Worm (Caenorhabditis elegans) whole organism, late embryonic: ENCODE measurements around the gene cyn-11.

Experiments used
- C08G9.2 ChIP-seq: sonication (generic microtip); optimal IDR thresholded peaks from 2 replicates; lab custom pipeline; 2016; ENCODE audit warnings: mild to moderate bottlenecking, missing genetic modification characterization, moderate library complexity, missing compliant biosample characterization
- F13H6.1 ChIP-seq: sonication (generic microtip); optimal IDR thresholded peaks from 2 replicates; lab custom pipeline; 2016; ENCODE audit warnings: missing genetic modification characterization, missing compliant biosample characterization
- K02D7.2 ChIP-seq: sonication (generic microtip); optimal IDR thresholded peaks from 2 replicates; lab custom pipeline; 2017; ENCODE audit warnings: mild to moderate bottlenecking, missing genetic modification characterization, missing compliant biosample characterization
- T23F11.4 ChIP-seq: fragments of 200-800 bp; sonication (Bioruptor generic); optimal IDR thresholded peaks from 2 replicates; lab custom pipeline; 2018; ENCODE audit warnings: mild to moderate bottlenecking, missing genetic modification characterization, missing compliant biosample characterization
- Y22D7AL.16 ChIP-seq: sonication (generic microtip); optimal IDR thresholded peaks from 2 replicates; lab custom pipeline; 2016; ENCODE audit warnings: missing genetic modification characterization, missing compliant biosample characterization
- ahr-1 ChIP-seq: sonication (generic microtip); optimal IDR thresholded peaks from 2 replicates; lab custom pipeline; 2016; ENCODE audit warnings: missing genetic modification characterization, missing compliant biosample characterization
- ama-1 ChIP-seq: fragments of 150-350 bp; optimal IDR thresholded peaks from 2 replicates; lab custom pipeline; 2014
- ceh-14 ChIP-seq: sonication (generic microtip); optimal IDR thresholded peaks from 2 replicates; lab custom pipeline; 2016; ENCODE audit warnings: missing genotype, missing genetic modification characterization, missing compliant biosample characterization
- ceh-18 ChIP-seq: sonication (generic microtip); optimal IDR thresholded peaks from 2 replicates; lab custom pipeline; 2016; ENCODE audit warnings: missing genetic modification characterization, missing compliant biosample characterization
- ceh-19 ChIP-seq: fragments of 200-800 bp; sonication (Bioruptor generic); optimal IDR thresholded peaks from 2 replicates; lab custom pipeline; 2018; ENCODE audit warnings: mild to moderate bottlenecking, missing genetic modification characterization, missing compliant biosample characterization
- ceh-2 ChIP-seq: sonication (generic microtip); optimal IDR thresholded peaks from 2 replicates; lab custom pipeline; 2016; ENCODE audit warnings: missing genotype, missing genetic modification characterization, missing compliant biosample characterization
- ceh-22 ChIP-seq: sonication (generic microtip); optimal IDR thresholded peaks from 2 replicates; lab custom pipeline; 2017; ENCODE audit warnings: missing biosample characterization, missing genetic modification characterization
- ceh-24 ChIP-seq: sonication (generic microtip); optimal IDR thresholded peaks from 2 replicates; lab custom pipeline; 2016; ENCODE audit warnings: mild to moderate bottlenecking, missing genetic modification characterization, missing compliant biosample characterization
- ceh-31 ChIP-seq: sonication (generic microtip); optimal IDR thresholded peaks from 2 replicates; lab custom pipeline; 2016; ENCODE audit warnings: missing genetic modification characterization, missing compliant biosample characterization
- ceh-6 ChIP-seq: fragments of 200-800 bp; sonication (Bioruptor generic); optimal IDR thresholded peaks from 2 replicates; lab custom pipeline; 2018; ENCODE audit warnings: mild to moderate bottlenecking, missing genetic modification characterization, missing compliant biosample characterization
- che-1 ChIP-seq: sonication (generic microtip); optimal IDR thresholded peaks from 2 replicates; lab custom pipeline; 2016; ENCODE audit warnings: mild to moderate bottlenecking, missing genetic modification characterization, missing compliant biosample characterization
- dmd-4 ChIP-seq: sonication (generic microtip); optimal IDR thresholded peaks from 2 replicates; lab custom pipeline; 2016; ENCODE audit warnings: borderline replicate concordance, missing genetic modification characterization, missing compliant biosample characterization
- dve-1 ChIP-seq: sonication (generic microtip); optimal IDR thresholded peaks from 2 replicates; lab custom pipeline; 2017; ENCODE audit warnings: antibody characterized with exemption, mild to moderate bottlenecking, missing genetic modification characterization, missing compliant biosample characterization
- elt-4 ChIP-seq: sonication (generic microtip); optimal IDR thresholded peaks from 2 replicates; lab custom pipeline; 2016; ENCODE audit warnings: missing genetic modification characterization, missing compliant biosample characterization
- eyg-1 ChIP-seq: sonication (generic microtip); optimal IDR thresholded peaks from 2 replicates; lab custom pipeline; 2016; ENCODE audit warnings: missing genotype, missing genetic modification characterization, missing compliant biosample characterization
- gmeb-2 ChIP-seq: sonication (generic microtip); optimal IDR thresholded peaks from 2 replicates; lab custom pipeline; 2016; ENCODE audit warnings: missing genetic modification characterization, inconsistent platforms, missing compliant biosample characterization
- hlh-13 ChIP-seq: fragments of 200-800 bp; sonication (Bioruptor generic); optimal IDR thresholded peaks from 2 replicates; lab custom pipeline; 2018; ENCODE audit warnings: mild to moderate bottlenecking, missing genetic modification characterization, missing compliant biosample characterization
- hlh-30 ChIP-seq: sonication (generic microtip); optimal IDR thresholded peaks from 2 replicates; lab custom pipeline; 2017; ENCODE audit warnings: antibody characterized with exemption, missing genetic modification characterization, missing compliant biosample characterization; ENCODE audit not compliant: insufficient read depth
- hlh-8 ChIP-seq: sonication (generic microtip); optimal IDR thresholded peaks from 2 replicates; lab custom pipeline; 2016; ENCODE audit warnings: missing genotype, missing genetic modification characterization, missing compliant biosample characterization
- lim-6 ChIP-seq: sonication (generic microtip); optimal IDR thresholded peaks from 2 replicates; lab custom pipeline; 2016; ENCODE audit warnings: missing genetic modification characterization, missing compliant biosample characterization
- madf-2 ChIP-seq: sonication (generic microtip); optimal IDR thresholded peaks from 2 replicates; lab custom pipeline; 2017; ENCODE audit warnings: missing genetic modification characterization, missing compliant biosample characterization
- npax-4 ChIP-seq: sonication (generic microtip); optimal IDR thresholded peaks from 2 replicates; lab custom pipeline; 2016; ENCODE audit warnings: missing genetic modification characterization, missing compliant biosample characterization
- pag-3 ChIP-seq: sonication (generic microtip); optimal IDR thresholded peaks from 2 replicates; lab custom pipeline; 2016; ENCODE audit warnings: missing compliant biosample characterization, missing genetic modification characterization, borderline replicate concordance
- pha-4 ChIP-seq: fragments of 150-350 bp; optimal IDR thresholded peaks from 2 replicates; lab custom pipeline; 2018; ENCODE audit warnings: missing biosample characterization, missing genetic modification reagents, missing genetic modification characterization
- pqm-1 ChIP-seq: sonication (generic microtip); optimal IDR thresholded peaks from 2 replicates; lab custom pipeline; 2016; ENCODE audit warnings: missing genetic modification characterization, missing compliant biosample characterization
- pros-1 ChIP-seq: fragments of 150-350 bp; optimal IDR thresholded peaks from 2 replicates; lab custom pipeline; 2014; ENCODE audit warnings: missing biosample characterization, missing genetic modification reagents, missing genetic modification characterization
- ref-2 ChIP-seq: sonication (generic microtip); optimal IDR thresholded peaks from 2 replicates; lab custom pipeline; 2016; ENCODE audit warnings: missing genetic modification characterization, missing compliant biosample characterization
- rnt-1 ChIP-seq: sonication (generic microtip); optimal IDR thresholded peaks from 2 replicates; lab custom pipeline; 2016; ENCODE audit warnings: missing genetic modification characterization, missing compliant biosample characterization
- sdc-2 ChIP-seq: sonication (generic microtip); optimal IDR thresholded peaks from 2 replicates; lab custom pipeline; 2016; ENCODE audit warnings: missing genotype, missing genetic modification characterization, missing compliant biosample characterization
- tbx-2 ChIP-seq: sonication (generic microtip); optimal IDR thresholded peaks from 2 replicates; lab custom pipeline; 2016; ENCODE audit warnings: missing genetic modification characterization, missing compliant biosample characterization
- ttx-3 ChIP-seq: sonication (generic microtip); optimal IDR thresholded peaks from 2 replicates; lab custom pipeline; 2016; ENCODE audit warnings: missing genetic modification reagents, missing genetic modification characterization, missing compliant biosample characterization
- unc-42 ChIP-seq: sonication (generic microtip); optimal IDR thresholded peaks from 2 replicates; lab custom pipeline; 2016; ENCODE audit warnings: missing genotype, missing genetic modification characterization, missing compliant biosample characterization
- unc-55 ChIP-seq: sonication (generic microtip); optimal IDR thresholded peaks from 2 replicates; lab custom pipeline; 2017; ENCODE audit warnings: missing biosample characterization, missing genetic modification reagents, missing genetic modification characterization
- unc-86 ChIP-seq: sonication (generic microtip); optimal IDR thresholded peaks from 2 replicates; lab custom pipeline; 2016; ENCODE audit warnings: missing genetic modification characterization, missing compliant biosample characterization
- ztf-16 ChIP-seq: sonication (generic microtip); optimal IDR thresholded peaks from 2 replicates; lab custom pipeline; 2017; ENCODE audit warnings: missing genetic modification characterization, missing compliant biosample characterization

The cyn-11 gene

DNA sequence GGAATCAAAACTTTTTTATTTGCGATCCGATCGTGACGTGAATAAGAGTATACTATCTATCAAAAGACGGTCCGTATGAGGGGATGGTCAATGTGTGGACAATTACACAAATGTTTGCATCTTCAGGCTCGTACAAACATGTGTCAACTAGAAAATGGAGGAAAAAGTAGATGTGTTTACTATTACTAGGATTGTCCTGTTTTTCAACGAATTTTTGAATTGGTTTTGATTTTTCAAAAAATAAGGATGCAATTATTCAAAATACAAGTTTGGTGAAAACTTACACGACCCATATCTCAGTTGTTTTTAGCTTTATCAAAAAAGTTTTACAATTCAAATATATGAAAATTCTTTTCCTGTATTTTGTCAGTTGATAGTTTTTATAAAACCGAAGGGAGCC lies 39.2 kb upstream of the cyn-11 start, which contains the start of gene K08F8.7:
Gene K08F8.7, minus strand, starts transcription at position 101 of the 400 bp plus-strand sequence.
- no peak for TF ChIP-seq T23F11.4
- no peak for TF ChIP-seq hlh-13 (GFP tag; lab: Kevin White, UChicago)
- no peak for TF ChIP-seq madf-2
- TF ChIP-seq lim-6 (tag; lab: Kevin White, UChicago), result no peak

DNA sequence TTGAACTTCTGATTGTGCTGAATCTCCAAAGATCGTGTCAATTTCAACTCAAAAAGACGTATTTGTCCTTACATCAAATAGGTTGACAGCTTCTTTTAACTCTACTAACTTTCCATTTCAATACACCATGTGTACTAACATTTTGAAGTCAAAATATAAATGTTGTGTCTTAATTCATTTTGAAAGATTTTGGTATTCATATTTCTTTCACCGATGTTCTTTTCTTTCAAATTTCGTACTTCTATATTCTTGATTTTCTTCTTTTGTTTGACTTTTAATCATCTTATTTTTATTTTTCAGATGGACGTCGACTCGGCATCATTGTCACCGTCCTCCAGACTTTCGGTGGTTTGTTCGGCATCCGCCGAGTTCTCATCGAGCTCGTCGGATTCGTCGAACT lies 35.6 kb upstream of the cyn-11 start, which contains the start of gene atf-2:
Gene atf-2, plus strand, starts transcription at position 301 of the 400 bp plus-strand sequence.
- TF ChIP-seq ceh-2 (tag; lab: Kevin White, UChicago) (no peak), eyg-1 (tag; lab: Kevin White, UChicago) (no peak), Y22D7AL.16 (no peak), ceh-6 (GFP tag; lab: Kevin White, UChicago) (no peak), ceh-18 (no peak), ceh-14 (no peak), elt-4 (tag; lab: Kevin White, UChicago) (no peak)
- TF ChIP-seq, all 69 proteins: peak for 0

DNA sequence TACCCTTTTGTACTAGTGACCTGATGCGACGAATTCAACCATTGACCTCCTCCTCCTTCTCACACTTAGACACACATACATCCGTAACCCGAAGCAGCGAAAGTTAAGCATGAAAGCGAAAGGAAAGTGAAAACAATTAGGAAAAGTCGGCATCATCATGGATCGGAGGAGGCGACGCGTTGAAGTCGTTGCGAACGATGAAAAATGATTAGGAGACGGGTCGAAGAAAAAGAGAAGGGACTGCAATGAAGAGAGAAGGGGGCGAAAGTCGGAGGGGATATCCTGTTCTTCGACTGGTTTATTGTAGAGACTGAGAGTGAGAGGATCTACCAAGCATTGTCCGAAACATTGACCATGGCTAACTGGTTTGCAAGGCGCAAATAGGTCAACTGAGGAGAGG lies 35.0 kb upstream of the cyn-11 start:
- TF ChIP-seq ceh-14 (no peak), hlh-30 (tag; lab: Kevin White, UChicago) (no peak), ceh-24 (tag; lab: Kevin White, UChicago) (no peak), rnt-1 (tag; lab: Kevin White, UChicago) (peak; percentile 21), F13H6.1 (tag; lab: Kevin White, UChicago) (no peak), ama-1 (peak; percentile 10), che-1 (tag; lab: Kevin White, UChicago) (no peak), ceh-22 (tag; lab: Kevin White, UChicago) (no peak), hlh-8 (tag; lab: Kevin White, UChicago) (no peak), ceh-31 (tag; lab: Kevin White, UChicago) (peak; percentile 64), elt-4 (tag; lab: Kevin White, UChicago) (no peak), sdc-2 (tag; lab: Kevin White, UChicago) (peak; percentile 28), ztf-16 (tag; lab: Kevin White, UChicago) (no peak), hlh-13 (GFP tag; lab: Kevin White, UChicago) (no peak), ref-2 (peak; percentile 66)

DNA sequence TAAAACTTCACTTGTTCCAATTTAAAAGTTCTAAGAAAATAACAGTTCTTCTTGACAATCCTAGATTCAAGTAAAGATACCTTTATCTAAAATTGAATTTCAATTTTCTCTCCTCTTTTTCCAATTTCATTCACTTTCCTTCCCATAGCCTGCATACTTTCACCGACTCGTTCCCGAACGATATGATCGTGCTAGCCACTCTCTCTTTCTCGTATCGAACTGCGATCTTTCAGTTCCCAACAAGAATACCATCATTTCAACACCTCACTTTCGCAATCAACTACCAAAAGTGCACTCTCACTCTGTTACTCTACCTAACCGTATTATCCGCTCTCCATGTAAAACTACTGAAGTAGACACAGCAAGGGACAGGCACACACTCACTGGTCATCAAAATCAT lies 34.0 kb upstream of the cyn-11 start:
- TF ChIP-seq unc-42 (tag; lab: Kevin White, UChicago) (no peak), unc-55 (GFP tag; lab: Kevin White, UChicago) (no peak), ztf-16 (tag; lab: Kevin White, UChicago) (no peak), pqm-1 (tag; lab: Kevin White, UChicago) (no peak), C08G9.2 (tag; lab: Kevin White, UChicago) (no peak), ceh-2 (tag; lab: Kevin White, UChicago) (no peak)

DNA sequence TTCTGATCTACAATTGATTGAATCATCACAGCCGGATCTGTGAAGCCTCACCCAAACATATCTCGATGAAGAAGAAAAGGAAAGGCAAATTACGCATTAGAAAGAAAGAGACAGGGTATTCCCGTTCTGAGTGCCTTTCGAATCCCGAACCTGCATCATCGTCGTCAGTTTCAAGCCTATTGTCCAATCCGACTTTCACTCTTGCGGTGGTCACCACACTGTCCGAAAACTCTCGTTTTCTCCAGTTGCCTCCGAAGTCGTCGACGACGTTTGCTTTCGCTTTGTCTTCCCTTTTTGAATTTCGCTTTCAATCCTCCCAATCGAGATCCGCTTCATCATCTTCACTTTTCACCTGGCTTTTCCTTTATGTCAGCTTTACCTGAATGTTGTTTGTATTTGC lies 33.0 kb upstream of the cyn-11 start:
- TF ChIP-seq rnt-1 (tag; lab: Kevin White, UChicago) (peak; percentile 83), gmeb-2 (no peak)

DNA sequence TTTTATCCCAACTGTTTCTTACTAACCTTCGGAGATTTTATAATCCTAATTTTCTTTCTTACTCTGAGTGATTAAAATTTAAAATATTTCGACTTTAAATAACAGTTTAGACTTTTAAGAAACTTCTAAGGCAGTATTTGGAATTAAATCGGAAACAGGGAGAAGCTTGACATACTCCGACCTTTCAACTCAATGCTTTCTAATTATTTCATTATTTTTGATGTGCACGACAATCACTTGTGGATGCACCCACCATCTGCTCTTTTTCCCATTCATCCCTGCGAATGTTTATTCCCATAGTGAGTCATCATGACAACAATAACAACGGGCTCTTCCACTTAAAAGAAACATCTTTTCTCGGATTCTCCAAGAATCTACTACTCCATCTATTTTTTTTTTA lies 32.6 kb upstream of the cyn-11 start:
- TF ChIP-seq ztf-16 (tag; lab: Kevin White, UChicago), result no peak

DNA sequence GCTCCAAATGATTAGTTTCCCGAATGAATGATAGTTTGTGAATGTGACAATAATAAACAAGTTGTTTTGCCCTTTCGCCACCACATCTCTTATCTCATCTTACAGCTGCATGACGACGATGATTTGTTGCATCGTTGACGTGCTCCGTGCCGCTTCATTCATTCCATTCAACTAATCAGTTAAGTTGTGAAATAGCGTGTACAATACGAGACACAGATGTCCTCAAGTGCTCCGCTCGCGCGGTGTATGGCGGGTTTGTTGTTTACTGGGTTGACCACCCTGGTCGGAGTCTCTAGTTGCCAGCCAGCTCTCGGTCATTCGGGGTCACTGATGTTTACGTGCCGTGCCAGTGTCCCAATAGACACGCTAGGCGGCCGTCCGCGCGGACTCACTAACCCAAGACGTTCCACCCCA lies 31.9 kb upstream of the cyn-11 start:
- TF ChIP-seq ceh-6 (GFP tag; lab: Kevin White, UChicago), result peak; percentile 27
- TF ChIP-seq T23F11.4, result peak; percentile 34
- no peak for TF ChIP-seq ama-1
- TF ChIP-seq elt-4 (tag; lab: Kevin White, UChicago), result no peak
- TF ChIP-seq tbx-2 (tag; lab: Kevin White, UChicago), result peak; percentile 52
- no peak for TF ChIP-seq dve-1 (tag; lab: Kevin White, UChicago)
- TF ChIP-seq ahr-1 (tag; lab: Kevin White, UChicago), result no peak
- TF ChIP-seq pros-1 (tag; lab: Kevin White, UChicago), result no peak
- no peak for TF ChIP-seq ceh-31 (tag; lab: Kevin White, UChicago)
- TF ChIP-seq sdc-2 (tag; lab: Kevin White, UChicago), result no peak
- no peak for TF ChIP-seq npax-4 (tag; lab: Kevin White, UChicago)
- no peak for TF ChIP-seq madf-2
- no peak for TF ChIP-seq K02D7.2 (tag; lab: Kevin White, UChicago)
- no peak for TF ChIP-seq dmd-4 (tag; lab: Kevin White, UChicago)
- TF ChIP-seq hlh-13 (GFP tag; lab: Kevin White, UChicago), result no peak
- TF ChIP-seq ttx-3, result no peak
- no peak for TF ChIP-seq pha-4 (tag; lab: Kevin White, UChicago)
- TF ChIP-seq pag-3 (tag; lab: Kevin White, UChicago), result no peak
- TF ChIP-seq ceh-19 (GFP tag; lab: Kevin White, UChicago), result no peak
- TF ChIP-seq unc-86 (tag; lab: Kevin White, UChicago), result no peak
- no peak for TF ChIP-seq ceh-18
